Worm (Caenorhabditis elegans) whole organism, L4 larva: ENCODE results near the gene C48D5.3.

Experiments used
- F37D6.2 ChIP-seq: sonication (generic microtip); optimal IDR thresholded peaks from 2 replicates; lab custom pipeline; 2016; ENCODE audit warnings: mild to moderate bottlenecking, missing genetic modification characterization, missing compliant biosample characterization
- F44E2.7 ChIP-seq: fragments of 200-800 bp; sonication (Bioruptor generic); IDR thresholded peaks from 2 replicates; pipeline ENCODE4 v2.1.2; 2022; ENCODE audit warnings: missing genetic modification characterization, missing compliant biosample characterization
- F49E8.2 ChIP-seq: sonication (generic microtip); optimal IDR thresholded peaks from 2 replicates; lab custom pipeline; 2016; ENCODE audit warnings: missing compliant biosample characterization, mild to moderate bottlenecking, missing genetic modification characterization, borderline replicate concordance
- T20F7.1 ChIP-seq: fragments of 200-800 bp; sonication (Bioruptor generic); optimal IDR thresholded peaks from 2 replicates; lab custom pipeline; 2018; ENCODE audit warnings: mild to moderate bottlenecking, missing genetic modification characterization, missing compliant biosample characterization
- Y48G9A.11 ChIP-seq: fragments of 200-800 bp; sonication (Bioruptor generic); IDR thresholded peaks from 2 replicates; pipeline ENCODE4 v1.3.6; 2022; ENCODE audit warnings: missing genetic modification reagents, missing genetic modification characterization, missing compliant biosample characterization
- Y5F2A.4 ChIP-seq: fragments of 200-800 bp; sonication (Bioruptor generic); optimal IDR thresholded peaks from 2 replicates; lab custom pipeline; 2018; ENCODE audit warnings: mild to moderate bottlenecking, missing genetic modification characterization, missing compliant biosample characterization
- ZK337.2 ChIP-seq: fragments of 200-800 bp; sonication (Bioruptor generic); IDR thresholded peaks from 2 replicates; pipeline ENCODE4 v1.3.6; 2022; ENCODE audit warnings: missing genetic modification reagents, missing genetic modification characterization, missing compliant biosample characterization
- aha-1 ChIP-seq: fragments of 150-350 bp; peaks from one replicate; lab custom pipeline; 2014; ENCODE audit warnings: missing biosample characterization, missing genetic modification characterization
- ceh-20 ChIP-seq: fragments of 200-800 bp; sonication (Bioruptor generic); IDR thresholded peaks from 2 replicates; pipeline ENCODE4 v1.3.6; 2022; ENCODE audit warnings: missing genetic modification reagents, missing genetic modification characterization, missing compliant biosample characterization
- daf-16 ChIP-seq, 3 experiments: sonication (generic microtip); optimal IDR thresholded peaks; 2 replicates each; lab custom pipeline; 2016 to 2017; ENCODE audit warnings: missing genetic modification characterization in 3 of 3, missing genetic modification reagents in 3 of 3, mild to moderate bottlenecking in 2 of 3, missing compliant biosample characterization in 2 of 3, missing biosample characterization in 1 of 3, moderate library complexity in 1 of 3
- daf-19 ChIP-seq: fragments of 200-800 bp; sonication (Bioruptor generic); conservative IDR thresholded peaks from 2 replicates; pipeline ENCODE4 v1.3.6; 2022; ENCODE audit warnings: missing genetic modification characterization, missing compliant biosample characterization
- daf-8 ChIP-seq: fragments of 200-800 bp; sonication (Bioruptor generic); IDR thresholded peaks from 2 replicates; pipeline ENCODE4 v1.3.6; 2022; ENCODE audit warnings: missing genetic modification characterization, missing compliant biosample characterization
- dmd-6 ChIP-seq: fragments of 200-800 bp; sonication (Bioruptor generic); IDR thresholded peaks from 2 replicates; pipeline ENCODE4 v1.3.6; 2022; ENCODE audit warnings: missing genetic modification reagents, missing genetic modification characterization, missing compliant biosample characterization
- dpl-1 ChIP-seq: fragments of 150-350 bp; optimal IDR thresholded peaks from 2 replicates; lab custom pipeline; 2014; ENCODE audit warnings: missing biosample characterization, missing genetic modification reagents, missing genetic modification characterization
- duxl-1 ChIP-seq: sonication (generic microtip); optimal IDR thresholded peaks from 2 replicates; lab custom pipeline; 2016; ENCODE audit warnings: mild to moderate bottlenecking, missing genetic modification characterization, moderate library complexity, missing compliant biosample characterization; ENCODE audit not compliant: poor library complexity
- dve-1 ChIP-seq: sonication (generic microtip); optimal IDR thresholded peaks from 2 replicates; lab custom pipeline; 2017; ENCODE audit warnings: antibody characterized with exemption, mild to moderate bottlenecking, missing genetic modification characterization, missing compliant biosample characterization; ENCODE audit not compliant: insufficient read depth
- gei-8 ChIP-seq: fragments of 200-800 bp; sonication (Bioruptor generic); optimal IDR thresholded peaks from 2 replicates; lab custom pipeline; 2018; ENCODE audit warnings: mild to moderate bottlenecking, missing genetic modification characterization, missing compliant biosample characterization
- hlh-11 ChIP-seq: fragments of 200-800 bp; sonication (Bioruptor generic); optimal IDR thresholded peaks from 2 replicates; lab custom pipeline; 2018; ENCODE audit warnings: mild to moderate bottlenecking, missing genetic modification characterization, missing compliant biosample characterization
- lin-1 ChIP-seq: fragments of 200-800 bp; sonication (Bioruptor generic); IDR thresholded peaks from 2 replicates; pipeline ENCODE4 v1.3.6; 2022; ENCODE audit warnings: missing genetic modification reagents, missing genetic modification characterization, missing compliant biosample characterization
- lir-3 ChIP-seq: sonication (generic microtip); optimal IDR thresholded peaks from 2 replicates; lab custom pipeline; 2016; ENCODE audit warnings: mild to moderate bottlenecking, missing genetic modification characterization, missing compliant biosample characterization
- lsy-2 ChIP-seq, 2 experiments: fragments of 150-350 bp in 1 of 2; sonication (generic microtip) in 1 of 2; optimal IDR thresholded peaks; 2 replicates each; lab custom pipeline; 2014 to 2017; ENCODE audit warnings: missing biosample characterization in 2 of 2, missing genetic modification characterization in 2 of 2
- madf-9 ChIP-seq: fragments of 200-800 bp; sonication (Bioruptor generic); conservative IDR thresholded peaks from 2 replicates; pipeline ENCODE4 v1.3.6; 2022; ENCODE audit warnings: missing genetic modification reagents, missing genetic modification characterization, missing compliant biosample characterization
- mdl-1 ChIP-seq, 2 experiments: fragments of 150-350 bp in 1 of 2; sonication (generic microtip) in 1 of 2; optimal IDR thresholded peaks; 2 replicates each; lab custom pipeline; 2014 to 2017; ENCODE audit warnings: missing biosample characterization in 2 of 2, missing genetic modification characterization in 2 of 2
- mdt-29 ChIP-seq: fragments of 200-800 bp; sonication (Bioruptor generic); IDR thresholded peaks from 2 replicates; pipeline ENCODE4 v1.3.6; 2022; ENCODE audit warnings: missing genetic modification reagents, missing genetic modification characterization, missing compliant biosample characterization
- mep-1 ChIP-seq: fragments of 150-350 bp; sonication (generic microtip); optimal IDR thresholded peaks from 3 replicates; lab custom pipeline; 2014; ENCODE audit warnings: missing biosample characterization, missing genetic modification characterization
- mxl-3 ChIP-seq: fragments of 200-800 bp; sonication (Bioruptor generic); optimal IDR thresholded peaks from 2 replicates; lab custom pipeline; 2018; ENCODE audit warnings: mild to moderate bottlenecking, missing genetic modification characterization, missing compliant biosample characterization
- nhr-102 ChIP-seq: sonication (generic microtip); optimal IDR thresholded peaks from 2 replicates; lab custom pipeline; 2016; ENCODE audit warnings: mild to moderate bottlenecking, missing genetic modification characterization, moderate library complexity, missing compliant biosample characterization
- nhr-111 ChIP-seq: fragments of 200-800 bp; sonication (Bioruptor generic); optimal IDR thresholded peaks from 2 replicates; lab custom pipeline; 2018; ENCODE audit warnings: mild to moderate bottlenecking, missing genetic modification characterization, missing compliant biosample characterization
- nhr-25 ChIP-seq: sonication (generic microtip); optimal IDR thresholded peaks from 2 replicates; lab custom pipeline; 2017; ENCODE audit warnings: missing genetic modification characterization, mild to moderate bottlenecking, missing compliant biosample characterization, antibody characterized with exemption, moderate library complexity, borderline replicate concordance; ENCODE audit not compliant: insufficient read depth
- nhr-28 ChIP-seq: fragments of 150-350 bp; optimal IDR thresholded peaks from 2 replicates; lab custom pipeline; 2014; ENCODE audit warnings: missing biosample characterization, missing genetic modification characterization
- nhr-48 ChIP-seq: sonication (generic microtip); optimal IDR thresholded peaks from 2 replicates; lab custom pipeline; 2016; ENCODE audit warnings: mild to moderate bottlenecking, missing genetic modification characterization, missing compliant biosample characterization
- nhr-77 ChIP-seq: fragments of 150-350 bp; optimal IDR thresholded peaks from 2 replicates; lab custom pipeline; 2014; ENCODE audit warnings: missing biosample characterization, missing genetic modification characterization
- php-3 ChIP-seq: fragments of 200-800 bp; sonication (Bioruptor generic); IDR thresholded peaks from 2 replicates; pipeline ENCODE4 v1.3.6; 2022; ENCODE audit warnings: missing genetic modification reagents, missing genetic modification characterization, missing compliant biosample characterization
- pqm-1 ChIP-seq: sonication (generic microtip); optimal IDR thresholded peaks from 2 replicates; lab custom pipeline; 2017; ENCODE audit warnings: missing biosample characterization, missing genetic modification characterization
- set-16 ChIP-seq: fragments of 200-800 bp; sonication (Bioruptor generic); IDR thresholded peaks from 2 replicates; pipeline ENCODE4 v1.3.6; 2022; ENCODE audit warnings: missing genetic modification reagents, missing genetic modification characterization, missing compliant biosample characterization
- snpc-4 ChIP-seq: fragments of 150-350 bp; optimal IDR thresholded peaks from 2 replicates; lab custom pipeline; 2014; ENCODE audit warnings: missing biosample characterization, missing genetic modification characterization
- spr-3 ChIP-seq: fragments of 200-800 bp; sonication (Bioruptor generic); optimal IDR thresholded peaks from 2 replicates; lab custom pipeline; 2018; ENCODE audit warnings: mild to moderate bottlenecking, missing genetic modification characterization, missing compliant biosample characterization
- tra-1 ChIP-seq: fragments of 200-800 bp; sonication (Bioruptor generic); IDR thresholded peaks from 2 replicates; pipeline ENCODE4 v1.3.6; 2022; ENCODE audit warnings: missing genetic modification reagents, missing genetic modification characterization, missing compliant biosample characterization
- unc-130 ChIP-seq: sonication (generic microtip); optimal IDR thresholded peaks from 2 replicates; lab custom pipeline; 2016; ENCODE audit warnings: missing genetic modification reagents, missing genetic modification characterization, missing compliant biosample characterization
- unc-39 ChIP-seq: sonication (generic microtip); optimal IDR thresholded peaks from 2 replicates; lab custom pipeline; 2017; ENCODE audit warnings: missing biosample characterization, missing genetic modification characterization
- zag-1 ChIP-seq: fragments of 150-350 bp; optimal IDR thresholded peaks from 2 replicates; lab custom pipeline; 2014; ENCODE audit warnings: missing biosample characterization, missing genetic modification characterization
- zfp-2 ChIP-seq: sonication (generic microtip); optimal IDR thresholded peaks from 2 replicates; lab custom pipeline; 2016; ENCODE audit warnings: mild to moderate bottlenecking, missing genetic modification characterization, missing compliant biosample characterization
- zip-2 ChIP-seq: fragments of 150-350 bp; optimal IDR thresholded peaks from 2 replicates; lab custom pipeline; 2014; ENCODE audit warnings: missing biosample characterization, missing genetic modification characterization
- ztf-11 ChIP-seq: fragments of 150-350 bp; optimal IDR thresholded peaks from 2 replicates; lab custom pipeline; 2014; ENCODE audit warnings: missing biosample characterization, missing genetic modification characterization
- ztf-7 ChIP-seq: fragments of 150-350 bp; optimal IDR thresholded peaks from 2 replicates; lab custom pipeline; 2014; ENCODE audit warnings: missing biosample characterization, missing genetic modification characterization

C48D5.3 gene

ce11 chrIII:3529744-3530208, 51.8 kb downstream of the C48D5.3 start, which contains the start of gene pitp-1:
Gene pitp-1, minus strand, starts transcription at chrIII:3529794.
- TF ChIP-seq ceh-20 (GFP tag; lab: Robert Waterston, UW), result no peak
- no peak for TF ChIP-seq Y48G9A.11 (GFP tag; lab: Robert Waterston, UW)
- peak; percentile 57 for TF ChIP-seq dve-1 (tag; lab: Kevin White, UChicago)
- no peak for TF ChIP-seq zag-1
- TF ChIP-seq tra-1 (GFP tag; lab: Robert Waterston, UW), result no peak
- TF ChIP-seq unc-130 (GFP tag; lab: Kevin White, UChicago), result no peak
- TF ChIP-seq gei-8 (GFP tag; lab: Kevin White, UChicago), result no peak
- TF ChIP-seq daf-16 (GFP tag; optimal IDR thresholded peaks at IDR 0.05; lab: Kevin White, UChicago), result no peak
- peak; percentile 43 for TF ChIP-seq daf-16 (tag; optimal IDR thresholded peaks at IDR 0.05; lab: Kevin White, UChicago)
- TF ChIP-seq ztf-11 (tag; lab: Kevin White, UChicago), result no peak
- peak; percentile 10 for TF ChIP-seq nhr-77
- no peak for TF ChIP-seq T20F7.1
- no peak for TF ChIP-seq daf-19 (GFP tag; lab: Robert Waterston, UW)
- TF ChIP-seq unc-39 (tag; lab: Kevin White, UChicago), result no peak
- no peak for TF ChIP-seq duxl-1
- TF ChIP-seq mxl-3 (GFP tag; lab: Kevin White, UChicago), result no peak
- no peak for TF ChIP-seq lsy-2 (tag; optimal IDR thresholded peaks at IDR 0.05; lab: Kevin White, UChicago)
- TF ChIP-seq php-3, result 0 out of 2 replicates have a peak, but pooled peaks have one; percentile 10
- no peak for TF ChIP-seq mdl-1 (tag; optimal IDR thresholded peaks at IDR 0.05; lab: Kevin White, UChicago)
- no peak for TF ChIP-seq lin-1 (GFP tag; lab: Robert Waterston, UW)
- no peak for TF ChIP-seq F49E8.2
- no peak for TF ChIP-seq zip-2 (tag; lab: Kevin White, UChicago)
- peak; percentile 78 for TF ChIP-seq nhr-48
- no peak for TF ChIP-seq lir-3 (tag; lab: Kevin White, UChicago)
- TF ChIP-seq F44E2.7, result no peak
- no peak for TF ChIP-seq snpc-4 (tag; lab: Kevin White, UChicago)
- no peak for TF ChIP-seq nhr-111 (GFP tag; lab: Kevin White, UChicago)
- TF ChIP-seq nhr-25 (tag; lab: Kevin White, UChicago), result no peak
- TF ChIP-seq madf-9 (GFP tag; lab: Robert Waterston, UW), result no peak
- TF ChIP-seq daf-8 (GFP tag; lab: Robert Waterston, UW), result no peak
- no peak for TF ChIP-seq spr-3
- TF ChIP-seq aha-1 (tag; lab: Kevin White, UChicago), result peak; percentile 3
- TF ChIP-seq ZK337.2 (GFP tag; lab: Robert Waterston, UW), result no peak
- TF ChIP-seq mep-1 (tag; lab: Kevin White, UChicago), result peak; percentile 8
- TF ChIP-seq pqm-1 (tag; lab: Kevin White, UChicago), result peak; percentile 41
- TF ChIP-seq ztf-7 (tag; lab: Kevin White, UChicago), result no peak
- TF ChIP-seq zfp-2 (tag; lab: Kevin White, UChicago), result no peak
- TF ChIP-seq nhr-28 (tag; lab: Kevin White, UChicago), result peak; percentile 49
- TF ChIP-seq hlh-11 (tag; lab: Kevin White, UChicago), result peak; percentile 44
- no peak for TF ChIP-seq mdt-29 (GFP tag; lab: Robert Waterston, UW)
- TF ChIP-seq dpl-1 (GFP tag; lab: Kevin White, UChicago), result no peak
- no peak for TF ChIP-seq set-16
- TF ChIP-seq F37D6.2 (tag; lab: Kevin White, UChicago), result no peak
- TF ChIP-seq Y5F2A.4 (GFP tag; lab: Kevin White, UChicago), result no peak
- no peak for TF ChIP-seq nhr-102
- TF ChIP-seq dmd-6 (GFP tag; lab: Robert Waterston, UW), result peak; percentile 93
